Fruit fly (Drosophila melanogaster) whole organism, prepupa: ENCODE measurements around the gene SP1029.

Source experiments
- Blimp-1 ChIP-seq: fragments of 200-800 bp; sonication (Bioruptor generic); optimal IDR thresholded peaks from 3 replicates; lab custom pipeline; 2017; ENCODE audit warnings: missing biosample characterization, missing genetic modification characterization, mild to moderate bottlenecking, moderate library complexity, missing genetic modification reagents
- CG10631 ChIP-seq: fragments of 200-800 bp; sonication (Bioruptor generic); optimal IDR thresholded peaks from 2 replicates; lab custom pipeline; 2016; ENCODE audit warnings: missing biosample characterization, missing genetic modification characterization
- CG10669 ChIP-seq: fragments of 200-800 bp; sonication (Bioruptor generic); optimal IDR thresholded peaks from 3 replicates; lab custom pipeline; 2018; ENCODE audit warnings: missing biosample characterization, mild to moderate bottlenecking, missing genetic modification characterization, moderate library complexity
- CG11294 ChIP-seq: fragments of 200-800 bp; sonication (Bioruptor generic); IDR thresholded peaks from 2 replicates; pipeline ENCODE4 v1.3.6; 2022; ENCODE audit warnings: missing biosample characterization, missing genetic modification characterization
- CG11762 ChIP-seq: fragments of 200-800 bp; sonication (Bioruptor generic); optimal IDR thresholded peaks from 3 replicates; lab custom pipeline; 2016; ENCODE audit warnings: missing biosample characterization, missing genetic modification characterization; ENCODE audit not compliant: insufficient read depth
- CG11902 ChIP-seq: fragments of 200-800 bp; sonication (Bioruptor generic); optimal IDR thresholded peaks from 3 replicates; lab custom pipeline; 2016; ENCODE audit warnings: missing biosample characterization, missing genetic modification characterization
- CG1621 ChIP-seq: fragments of 200-800 bp; sonication (Bioruptor generic); optimal IDR thresholded peaks from 3 replicates; lab custom pipeline; 2018; ENCODE audit warnings: missing biosample characterization, mild to moderate bottlenecking, missing genetic modification characterization
- CG16779 ChIP-seq: fragments of 200-800 bp; sonication (Bioruptor generic); optimal IDR thresholded peaks from 3 replicates; lab custom pipeline; 2017; ENCODE audit warnings: missing biosample characterization, mild to moderate bottlenecking, missing genetic modification characterization
- CG3032 ChIP-seq: fragments of 200-800 bp; optimal IDR thresholded peaks from 2 replicates; lab custom pipeline; 2019; ENCODE audit warnings: missing biosample characterization, mild to moderate bottlenecking, missing genetic modification characterization, moderate library complexity
- CG31627 ChIP-seq: fragments of 200-800 bp; sonication (Bioruptor generic); optimal IDR thresholded peaks from 3 replicates; lab custom pipeline; 2016; ENCODE audit warnings: missing biosample characterization, missing genetic modification characterization
- CG32006 ChIP-seq: fragments of 200-800 bp; sonication (Bioruptor generic); optimal IDR thresholded peaks from 3 replicates; lab custom pipeline; 2017; ENCODE audit warnings: missing biosample characterization, mild to moderate bottlenecking, missing genetic modification characterization
- CG34406 ChIP-seq: fragments of 200-800 bp; sonication (Bioruptor generic); optimal IDR thresholded peaks from 3 replicates; lab custom pipeline; 2016; ENCODE audit warnings: missing biosample characterization, missing genetic modification characterization
- CG3919 ChIP-seq: fragments of 200-800 bp; sonication (Bioruptor generic); optimal IDR thresholded peaks from 3 replicates; lab custom pipeline; 2016; ENCODE audit warnings: missing biosample characterization, missing genetic modification characterization
- CG6163 ChIP-seq: fragments of 200-800 bp; sonication (Bioruptor generic); IDR thresholded peaks from 3 replicates; pipeline ENCODE4 v1.3.6; 2022; ENCODE audit warnings: missing biosample characterization, missing genetic modification characterization
- CG6276 ChIP-seq: fragments of 200-800 bp; sonication (Bioruptor generic); optimal IDR thresholded peaks from 2 replicates; lab custom pipeline; 2017; ENCODE audit warnings: missing biosample characterization, mild to moderate bottlenecking, missing genetic modification characterization
- CG6808 ChIP-seq: fragments of 200-800 bp; sonication (Bioruptor generic); optimal IDR thresholded peaks from 3 replicates; lab custom pipeline; 2017; ENCODE audit warnings: missing biosample characterization, missing genetic modification characterization, mild to moderate bottlenecking, moderate library complexity, missing genetic modification reagents
- CG6854 ChIP-seq: fragments of 200-800 bp; sonication (Bioruptor generic); optimal IDR thresholded peaks from 2 replicates; lab custom pipeline; 2017; ENCODE audit warnings: missing biosample characterization, mild to moderate bottlenecking, missing genetic modification characterization
- CG7368 ChIP-seq: fragments of 200-800 bp; sonication (Bioruptor generic); optimal IDR thresholded peaks from 3 replicates; lab custom pipeline; 2016; ENCODE audit warnings: missing biosample characterization, missing genetic modification characterization
- CG8119 ChIP-seq: fragments of 200-800 bp; sonication (Bioruptor generic); IDR thresholded peaks from 3 replicates; pipeline ENCODE4 v1.3.6; 2022; ENCODE audit warnings: missing biosample characterization, missing genetic modification characterization
- CG8319 ChIP-seq: fragments of 200-800 bp; sonication (Bioruptor generic); optimal IDR thresholded peaks from 3 replicates; lab custom pipeline; 2016; ENCODE audit warnings: missing biosample characterization, missing genetic modification characterization
- CG8632 ChIP-seq: fragments of 200-800 bp; sonication (Bioruptor generic); optimal IDR thresholded peaks from 3 replicates; lab custom pipeline; 2016; ENCODE audit warnings: missing biosample characterization, missing genetic modification characterization
- Eip78C ChIP-seq: fragments of 200-800 bp; sonication (Bioruptor generic); peaks from one replicate; lab custom pipeline; 2016; ENCODE audit warnings: missing biosample characterization, missing genetic modification characterization
- Eip93F ChIP-seq: fragments of 200-800 bp; sonication (Bioruptor generic); optimal IDR thresholded peaks from 2 replicates; lab custom pipeline; 2016; ENCODE audit warnings: missing biosample characterization, mild to moderate bottlenecking, missing genetic modification characterization
- Ets21C ChIP-seq: fragments of 200-800 bp; sonication (Bioruptor generic); optimal IDR thresholded peaks from 3 replicates; lab custom pipeline; 2016; ENCODE audit warnings: missing biosample characterization, missing genetic modification characterization
- Ets96B ChIP-seq: fragments of 200-800 bp; optimal IDR thresholded peaks from 2 replicates; lab custom pipeline; 2019; ENCODE audit warnings: missing biosample characterization, mild to moderate bottlenecking, missing genetic modification characterization, moderate library complexity
- Gug ChIP-seq: fragments of 200-800 bp; sonication (Bioruptor generic); IDR thresholded peaks from 2 replicates; pipeline ENCODE4 v1.3.6; 2022; ENCODE audit warnings: missing biosample characterization, missing genetic modification characterization
- Hr39 ChIP-seq: fragments of 200-800 bp; sonication (Bioruptor generic); optimal IDR thresholded peaks from 2 replicates; lab custom pipeline; 2016; ENCODE audit warnings: missing biosample characterization, missing genetic modification characterization
- Hr4 ChIP-seq: fragments of 200-800 bp; sonication (Bioruptor generic); optimal IDR thresholded peaks from 3 replicates; lab custom pipeline; 2016; ENCODE audit warnings: missing biosample characterization, missing genetic modification characterization
- Lpt ChIP-seq: fragments of 200-800 bp; sonication (Bioruptor generic); optimal IDR thresholded peaks from 3 replicates; lab custom pipeline; 2016; ENCODE audit warnings: missing biosample characterization, missing genetic modification characterization
- Met ChIP-seq: fragments of 200-800 bp; sonication (Bioruptor generic); optimal IDR thresholded peaks from 3 replicates; lab custom pipeline; 2016; ENCODE audit warnings: missing biosample characterization, missing genetic modification characterization
- Smox ChIP-seq: fragments of 200-800 bp; sonication (Bioruptor generic); optimal IDR thresholded peaks from 3 replicates; lab custom pipeline; 2016; ENCODE audit warnings: missing biosample characterization, missing genetic modification characterization
- Sox102F ChIP-seq: fragments of 200-800 bp; sonication (Bioruptor generic); optimal IDR thresholded peaks from 2 replicates; lab custom pipeline; 2016; ENCODE audit warnings: missing biosample characterization, mild to moderate bottlenecking, missing genetic modification characterization
- Sox15 ChIP-seq: fragments of 200-800 bp; sonication (Bioruptor generic); optimal IDR thresholded peaks from 3 replicates; lab custom pipeline; 2016; ENCODE audit warnings: missing biosample characterization, missing genetic modification characterization
- achi ChIP-seq: fragments of 200-800 bp; sonication (Bioruptor generic); optimal IDR thresholded peaks from 3 replicates; lab custom pipeline; 2016; ENCODE audit warnings: missing biosample characterization, missing genetic modification characterization
- acj6 ChIP-seq: fragments of 200-800 bp; sonication (Bioruptor generic); optimal IDR thresholded peaks from 3 replicates; lab custom pipeline; 2016; ENCODE audit warnings: missing biosample characterization, missing genetic modification characterization
- cyc ChIP-seq: fragments of 200-800 bp; sonication (Bioruptor generic); optimal IDR thresholded peaks from 3 replicates; lab custom pipeline; 2016; ENCODE audit warnings: missing biosample characterization, missing genetic modification characterization
- dsx ChIP-seq: fragments of 200-800 bp; optimal IDR thresholded peaks from 3 replicates; lab custom pipeline; 2019; ENCODE audit warnings: missing biosample characterization, mild to moderate bottlenecking, missing genetic modification characterization, moderate library complexity; ENCODE audit not compliant: poor library complexity, severe bottlenecking
- eg ChIP-seq: fragments of 200-800 bp; sonication (Bioruptor generic); IDR thresholded peaks from 3 replicates; pipeline ENCODE4 v1.3.6; 2022; ENCODE audit warnings: missing biosample characterization, missing genetic modification characterization
- fd59A ChIP-seq: fragments of 200-800 bp; sonication (Bioruptor generic); optimal IDR thresholded peaks from 2 replicates; lab custom pipeline; 2017; ENCODE audit warnings: missing biosample characterization, mild to moderate bottlenecking, missing genetic modification characterization, missing genetic modification reagents
- fd85E ChIP-seq: fragments of 200-800 bp; sonication (Bioruptor generic); optimal IDR thresholded peaks from 3 replicates; lab custom pipeline; 2016; ENCODE audit warnings: missing biosample characterization, missing genetic modification characterization
- fkh ChIP-seq: fragments of 200-800 bp; sonication (Bioruptor generic); optimal IDR thresholded peaks from 3 replicates; lab custom pipeline; 2017; ENCODE audit warnings: missing biosample characterization, mild to moderate bottlenecking, missing genetic modification characterization, moderate library complexity
- lz ChIP-seq: fragments of 200-800 bp; sonication (Bioruptor generic); optimal IDR thresholded peaks from 3 replicates; lab custom pipeline; 2016; ENCODE audit warnings: missing biosample characterization, missing genetic modification characterization
- net ChIP-seq: fragments of 200-800 bp; sonication (Bioruptor generic); optimal IDR thresholded peaks from 3 replicates; lab custom pipeline; 2016; ENCODE audit warnings: missing biosample characterization, missing genetic modification characterization
- pdm3 ChIP-seq: fragments of 200-800 bp; sonication (Bioruptor generic); optimal IDR thresholded peaks from 3 replicates; lab custom pipeline; 2016; ENCODE audit warnings: missing biosample characterization, missing genetic modification characterization
- salr ChIP-seq, 2 experiments: fragments of 200-800 bp; sonication (Bioruptor generic); optimal IDR thresholded peaks; 3 replicates each; lab custom pipeline; 2016 to 2018; ENCODE audit warnings: missing biosample characterization in 2 of 2, missing genetic modification characterization in 2 of 2, mild to moderate bottlenecking in 1 of 2
- spab ChIP-seq: fragments of 200-800 bp; sonication (Bioruptor generic); optimal IDR thresholded peaks from 2 replicates; lab custom pipeline; 2017; ENCODE audit warnings: missing biosample characterization, mild to moderate bottlenecking, missing genetic modification characterization, missing genetic modification reagents
- ss ChIP-seq, 2 experiments: fragments of 200-800 bp; sonication (Bioruptor generic); optimal IDR thresholded peaks; 2 replicates in 1 of 2; 3 replicates in 1 of 2; lab custom pipeline; 2017 to 2018; ENCODE audit warnings: mild to moderate bottlenecking in 2 of 2, missing biosample characterization in 2 of 2, missing genetic modification characterization in 2 of 2, moderate library complexity in 1 of 2
- svp ChIP-seq: fragments of 200-800 bp; sonication (Bioruptor generic); peaks from one replicate; lab custom pipeline; 2016; ENCODE audit warnings: missing biosample characterization, missing genetic modification characterization
- topi ChIP-seq: fragments of 200-800 bp; sonication (Bioruptor generic); optimal IDR thresholded peaks from 3 replicates; lab custom pipeline; 2016; ENCODE audit warnings: missing biosample characterization, missing genetic modification characterization

Gene SP1029

dm6 chr3R:29199807-29200693 lies 50.2 kb downstream of the SP1029 start, which contains the start of gene CG11899:
Gene CG11899, plus strand, starts transcription at chr3R:29200454.
- TF ChIP-seq dsx (GFP tag; lab: Kevin White, UChicago) (peak; percentile 76), CG8119 (peak; percentile 68), salr (GFP tag; optimal IDR thresholded peaks at IDR 0.05; lab: Kevin White, UChicago) (peak in 1 of 2 experiments; percentile 48), cyc (peak; percentile 90), CG32006 (GFP tag; lab: Kevin White, UChicago) (peak; percentile 70), Met (peak; percentile 87), CG11902 (peak; percentile 99), acj6 (peak; percentile 64), CG7368 (GFP tag; lab: Kevin White, UChicago) (peak; percentile 72), CG31627 (GFP tag; lab: Kevin White, UChicago) (peak; percentile 74), Smox (peak; percentile 74), svp (GFP tag; lab: Kevin White, UChicago) (peak; percentile 98), Gug (GFP tag; lab: Robert Waterston, UW) (peak; percentile 38), CG10631 (GFP tag; lab: Kevin White, UChicago) (peak; percentile 69), CG1621 (tag; lab: Kevin White, UChicago) (peak; percentile 93), CG10669 (GFP tag; lab: Kevin White, UChicago) (peak; percentile 64), CG3032 (tag; lab: Kevin White, UChicago) (peak; percentile 56), fd59A (GFP tag; lab: Kevin White, UChicago) (peak; percentile 59), fd85E (GFP tag; lab: Kevin White, UChicago) (peak; percentile 75), CG11762 (peak; percentile 39), CG6163 (GFP tag; lab: Robert Waterston, UW) (peak; percentile 95), Blimp-1 (GFP tag; lab: Kevin White, UChicago) (peak; percentile 58), Ets96B (peak; percentile 48), fkh (GFP tag; lab: Kevin White, UChicago) (peak; percentile 39), spab (GFP tag; lab: Kevin White, UChicago) (peak; percentile 68), Sox102F (GFP tag; lab: Kevin White, UChicago) (peak; percentile 83), CG6276 (peak; percentile 61), achi (GFP tag; lab: Kevin White, UChicago) (peak; percentile 60), pdm3 (GFP tag; lab: Kevin White, UChicago) (peak; percentile 76), Hr39 (GFP tag; lab: Kevin White, UChicago) (peak; percentile 66), CG8319 (GFP tag; lab: Kevin White, UChicago) (peak; percentile 54), eg (GFP tag; lab: Robert Waterston, UW) (peak; percentile 81), Ets21C (GFP tag; lab: Kevin White, UChicago) (peak; percentile 75), Eip93F (GFP tag; lab: Kevin White, UChicago) (peak; percentile 94), Eip78C (GFP tag; lab: Kevin White, UChicago) (peak; percentile 85), Sox15 (peak; percentile 25), CG8632 (GFP tag; lab: Kevin White, UChicago) (peak; percentile 55), Hr4 (peak; percentile 65), CG34406 (GFP tag; lab: Kevin White, UChicago) (peak; percentile 61), CG6854 (GFP tag; lab: Kevin White, UChicago) (peak; percentile 97), CG6808 (GFP tag; lab: Kevin White, UChicago) (peak; percentile 67), CG11294 (GFP tag; lab: Robert Waterston, UW) (peak; percentile 41; the same call in 1 of the 2 replicates), CG3919 (peak; percentile 94), Lpt (GFP tag; lab: Kevin White, UChicago) (peak; percentile 81), ss (GFP tag; optimal IDR thresholded peaks at IDR 0.05; lab: Kevin White, UChicago) (peak; percentile 75 to 89), CG16779 (tag; lab: Kevin White, UChicago) (peak; percentile 47), topi (GFP tag; lab: Kevin White, UChicago) (peak; percentile 83), net (peak; percentile 77), lz (GFP tag; lab: Kevin White, UChicago) (peak; percentile 82)
